Fruit fly (Drosophila melanogaster): ENCODE results near the gene LSm-4.

Gene LSm-4

DNA sequence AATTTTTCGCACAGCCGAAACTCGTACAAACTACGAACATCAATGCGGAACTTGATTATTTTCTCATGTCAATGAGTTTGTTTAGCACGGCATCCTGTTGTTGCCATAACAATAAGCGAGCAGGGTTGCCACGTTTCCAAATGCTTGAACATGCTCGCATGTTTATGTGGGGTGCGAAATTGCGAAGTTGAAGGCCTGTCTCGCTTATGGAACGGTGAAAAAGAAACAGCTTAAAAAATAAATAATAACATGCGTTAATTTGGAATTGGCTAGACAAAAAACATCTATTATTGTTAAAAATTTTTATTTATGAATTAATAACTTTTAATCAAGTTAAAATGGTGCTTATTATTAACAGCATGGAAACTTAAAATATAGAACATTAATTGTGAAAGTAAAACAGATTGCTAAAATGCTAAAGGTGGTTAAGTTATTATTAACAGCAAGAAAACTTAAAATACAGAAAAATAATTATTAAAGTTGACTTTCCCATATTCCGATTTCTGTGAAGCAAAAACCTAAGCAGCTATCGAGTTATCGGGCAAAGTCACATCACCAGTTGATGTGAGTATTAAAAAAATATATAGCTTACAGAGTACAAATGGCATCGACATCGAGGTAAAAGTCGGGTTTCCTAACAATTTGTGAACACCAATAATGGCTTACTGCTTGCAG, 25.9 kb upstream of the LSm-4 start, which contains the start of the genes Bug22 and TfIIB:
Gene Bug22 (minus strand): TSS at position 117 of the 675 bp plus-strand sequence.
Gene TfIIB (plus strand): TSS at position 537 of the 675 bp plus-strand sequence.
- TF ChIP-seq pad (GFP tag; optimal IDR thresholded peaks at IDR 0.05) (peak; percentile 42), CG14711 (tag; optimal IDR thresholded peaks at IDR 0.05) (peak; percentile 93), toe (GFP tag; optimal IDR thresholded peaks at IDR 0.05) (no peak), kay (GFP tag; ENCODE audit: borderline replicate concordance) (no peak), CG33017 (tag; optimal IDR thresholded peaks at IDR 0.05) (peak; percentile 53), bab1 (GFP tag; optimal IDR thresholded peaks at IDR 0.05) (peak; percentile 2), Hr96 (GFP tag; optimal IDR thresholded peaks at IDR 0.05) (no peak), tj (GFP tag; optimal IDR thresholded peaks at IDR 0.05) (peak; percentile 40), CG7101 (tag; optimal IDR thresholded peaks at IDR 0.05) (peak; percentile 75), CG7045 (GFP tag; optimal IDR thresholded peaks at IDR 0.05) (peak; percentile 66), CG12768 (GFP tag; optimal IDR thresholded peaks at IDR 0.05) (peak; percentile 64), CG5204 (GFP tag; optimal IDR thresholded peaks at IDR 0.05) (no peak), ovo (GFP tag; optimal IDR thresholded peaks at IDR 0.05) (peak; percentile 30), CG1620 (GFP tag; optimal IDR thresholded peaks at IDR 0.05) (peak; percentile 63), Crg-1 (GFP tag; optimal IDR thresholded peaks at IDR 0.05) (peak; percentile 50), cnc (optimal IDR thresholded peaks at IDR 0.05) (no peak), cic (GFP tag; optimal IDR thresholded peaks at IDR 0.05) (no peak), Mnt (GFP tag; optimal IDR thresholded peaks at IDR 0.05) (peak; percentile 86), CG11617 (GFP tag; optimal IDR thresholded peaks at IDR 0.05) (peak; percentile 83), Clk (GFP tag; optimal IDR thresholded peaks at IDR 0.05) (peak; percentile 24)

DNA sequence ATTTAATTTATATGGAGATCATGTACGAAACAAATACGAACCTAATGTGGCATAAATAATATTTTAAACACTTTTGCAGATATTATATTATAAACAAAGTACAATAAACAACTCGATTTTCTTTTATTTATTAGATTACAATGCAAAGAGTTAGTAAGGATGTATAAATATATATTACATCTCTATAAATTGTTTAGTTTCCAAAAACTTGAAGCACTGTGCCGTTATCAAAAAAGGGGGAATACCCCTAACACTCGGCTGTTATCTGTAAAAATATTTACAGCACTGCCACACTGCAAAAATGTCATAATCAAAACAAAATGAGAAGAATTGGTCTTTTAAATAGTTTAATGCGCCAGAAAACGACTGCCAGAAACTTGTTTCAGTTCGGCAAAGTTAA, 23.5 kb upstream of the LSm-4 start, which contains the start of gene CG5188:
Gene CG5188 (plus strand): TSS at position 302 of the 400 bp plus-strand sequence.
- peak; percentile 59 for TF ChIP-seq CG14711 (tag; optimal IDR thresholded peaks at IDR 0.05)
- TF ChIP-seq CG7045 (GFP tag; optimal IDR thresholded peaks at IDR 0.05), result peak; percentile 10
- peak; percentile 1 for TF ChIP-seq tj (GFP tag; optimal IDR thresholded peaks at IDR 0.05)
- peak; percentile 55 for TF ChIP-seq CG11617 (GFP tag; optimal IDR thresholded peaks at IDR 0.05)
- TF ChIP-seq ovo (GFP tag; optimal IDR thresholded peaks at IDR 0.05), result peak; percentile 10
- peak; percentile 51 for TF ChIP-seq bab1 (GFP tag; optimal IDR thresholded peaks at IDR 0.05)
- peak; percentile 2 for TF ChIP-seq cic (GFP tag; optimal IDR thresholded peaks at IDR 0.05)
- TF ChIP-seq CG33017 (tag; optimal IDR thresholded peaks at IDR 0.05), result peak; percentile 66
- no peak for TF ChIP-seq CG5204 (GFP tag; optimal IDR thresholded peaks at IDR 0.05)
- no peak for TF ChIP-seq cnc (optimal IDR thresholded peaks at IDR 0.05)
- peak; percentile 55 for TF ChIP-seq CG7101 (tag; optimal IDR thresholded peaks at IDR 0.05)
- no peak for TF ChIP-seq CG1620 (GFP tag; optimal IDR thresholded peaks at IDR 0.05)
- TF ChIP-seq Mnt (GFP tag; optimal IDR thresholded peaks at IDR 0.05), result peak; percentile 30

DNA sequence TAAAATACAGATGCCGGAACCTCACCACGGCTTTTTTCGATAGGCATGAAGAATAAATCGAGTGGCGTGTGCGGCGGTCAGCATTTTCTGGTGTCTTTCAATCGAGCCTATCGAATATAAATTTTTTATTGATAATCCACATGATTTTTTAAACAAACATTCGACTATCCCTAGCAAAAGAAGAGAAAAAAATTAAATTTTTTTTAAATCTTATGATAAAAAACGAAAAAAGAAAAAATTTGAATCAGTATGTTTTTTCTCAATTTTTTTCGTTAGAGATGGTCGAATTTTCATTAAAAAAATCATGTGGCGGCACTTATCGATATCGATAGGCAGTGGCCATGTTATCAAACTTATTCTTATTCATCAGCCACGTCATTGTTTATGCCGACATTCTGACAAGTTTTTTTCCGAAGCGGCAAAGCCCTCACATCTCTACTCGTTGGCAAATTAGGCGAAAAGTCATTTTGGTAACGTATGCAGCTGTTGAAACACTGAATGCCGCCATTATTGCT, 21.6 kb upstream of the LSm-4 start, which contains the start of the genes SmB and KdelR:
Gene SmB (minus strand): TSS at position 94 of the 515 bp plus-strand sequence.
Gene KdelR (plus strand): TSS at position 354 of the 515 bp plus-strand sequence.
- TF ChIP-seq CG7101 (tag; optimal IDR thresholded peaks at IDR 0.05) (peak; percentile 63), Mnt (GFP tag; optimal IDR thresholded peaks at IDR 0.05) (peak; percentile 89), tj (GFP tag; optimal IDR thresholded peaks at IDR 0.05) (peak; percentile 97), CG7045 (GFP tag; optimal IDR thresholded peaks at IDR 0.05) (no peak), CG11617 (GFP tag; optimal IDR thresholded peaks at IDR 0.05) (peak; percentile 65), cnc (optimal IDR thresholded peaks at IDR 0.05) (peak in 1 of 2 experiments; percentile 2), CG5204 (GFP tag; optimal IDR thresholded peaks at IDR 0.05) (no peak), CG14711 (tag; optimal IDR thresholded peaks at IDR 0.05) (peak; percentile 65), Crg-1 (GFP tag; optimal IDR thresholded peaks at IDR 0.05) (peak; percentile 54), pad (GFP tag; optimal IDR thresholded peaks at IDR 0.05) (no peak), bab1 (GFP tag; optimal IDR thresholded peaks at IDR 0.05) (peak; percentile 34), CG12768 (GFP tag; optimal IDR thresholded peaks at IDR 0.05) (no peak), cic (GFP tag; optimal IDR thresholded peaks at IDR 0.05) (peak; percentile 26)

DNA sequence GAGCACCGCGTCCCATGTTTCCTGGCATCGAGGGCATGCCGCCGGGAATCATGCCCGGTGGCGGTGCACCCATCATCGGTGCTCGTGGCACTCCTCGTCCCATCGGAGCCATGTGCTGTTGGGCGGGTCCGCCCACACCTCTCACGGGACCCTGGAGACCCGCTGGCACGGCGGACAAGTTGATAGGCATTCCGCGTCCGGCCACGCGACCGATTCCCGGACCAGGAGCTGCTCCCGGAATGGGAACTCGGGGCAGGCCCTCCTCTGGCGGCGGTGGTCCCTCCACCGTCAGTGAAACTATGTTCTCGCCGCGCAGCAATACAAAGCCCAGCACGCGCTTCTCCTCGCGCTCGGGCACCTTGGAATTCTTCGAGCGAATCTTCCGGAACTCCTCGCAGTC, 20.6 kb upstream of the LSm-4 start:
- TF ChIP-seq kay (GFP tag; ENCODE audit: borderline replicate concordance), result no peak
- TF ChIP-seq pad (GFP tag; optimal IDR thresholded peaks at IDR 0.05), result no peak
- TF ChIP-seq CG11617 (GFP tag; optimal IDR thresholded peaks at IDR 0.05), result no peak
- no peak for TF ChIP-seq toe (GFP tag; optimal IDR thresholded peaks at IDR 0.05)

DNA sequence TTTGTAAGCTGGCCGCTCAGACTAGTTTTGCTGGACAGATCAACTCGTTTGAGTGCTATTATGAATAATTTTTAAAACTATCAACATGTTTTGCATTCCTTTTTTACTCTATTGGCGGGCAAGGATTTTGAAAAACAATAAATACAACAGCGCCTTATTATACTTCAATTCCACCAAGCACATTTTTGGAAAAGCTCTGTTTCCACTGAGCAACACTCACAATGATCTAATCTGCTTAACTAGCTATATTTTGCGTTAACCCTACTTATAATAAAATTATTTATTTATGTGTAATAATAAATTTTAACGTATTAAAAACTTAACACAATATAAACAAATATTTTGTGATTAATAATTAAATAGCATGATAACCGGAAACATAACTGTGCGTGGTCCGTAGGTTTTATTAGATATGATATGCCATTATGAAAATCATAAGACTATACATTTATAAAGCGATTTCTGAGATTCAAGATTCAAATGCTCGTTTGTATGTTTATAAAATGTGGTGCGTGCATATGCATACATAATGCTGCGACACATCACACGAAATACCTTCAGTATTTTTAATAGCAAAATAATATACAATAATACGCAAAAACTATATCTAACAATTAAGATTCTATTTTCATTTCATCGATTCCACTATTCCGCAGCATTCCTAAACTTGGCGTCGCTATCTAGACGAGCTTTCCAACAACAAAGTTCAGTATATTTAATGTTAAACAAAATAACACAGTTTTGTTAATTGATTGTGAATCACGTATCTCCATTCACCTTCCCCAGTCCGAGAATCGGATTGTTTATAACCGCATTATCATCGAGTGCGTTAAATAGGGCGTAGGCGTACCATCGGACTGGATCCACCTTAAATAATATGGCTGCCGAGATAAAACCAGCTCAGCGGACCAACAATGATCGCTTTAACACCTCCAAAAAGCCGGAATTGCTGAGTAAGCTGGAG, 17.9 kb upstream of the LSm-4 start, which contains the start of the genes pie and Wdfy2:
Gene pie (minus strand): TSS at position 138 of the 964 bp plus-strand sequence.
Gene Wdfy2 (plus strand): TSS at position 649 of the 964 bp plus-strand sequence.
- TF ChIP-seq tj (GFP tag; optimal IDR thresholded peaks at IDR 0.05), result peak; percentile 88
- TF ChIP-seq toe (GFP tag; optimal IDR thresholded peaks at IDR 0.05), result no peak
- TF ChIP-seq CG1620 (GFP tag; optimal IDR thresholded peaks at IDR 0.05), result no peak
- peak; percentile 4 for TF ChIP-seq bab1 (GFP tag; optimal IDR thresholded peaks at IDR 0.05)
- TF ChIP-seq kay (GFP tag; ENCODE audit: borderline replicate concordance), result peak; percentile 68

Measured in whole organism, adult.